Worm (Caenorhabditis elegans): ENCODE results near the gene F44B9.2.
A peak's percentile ranks its signal among the peaks of the same experiment; 100 is the strongest.

DNA sequence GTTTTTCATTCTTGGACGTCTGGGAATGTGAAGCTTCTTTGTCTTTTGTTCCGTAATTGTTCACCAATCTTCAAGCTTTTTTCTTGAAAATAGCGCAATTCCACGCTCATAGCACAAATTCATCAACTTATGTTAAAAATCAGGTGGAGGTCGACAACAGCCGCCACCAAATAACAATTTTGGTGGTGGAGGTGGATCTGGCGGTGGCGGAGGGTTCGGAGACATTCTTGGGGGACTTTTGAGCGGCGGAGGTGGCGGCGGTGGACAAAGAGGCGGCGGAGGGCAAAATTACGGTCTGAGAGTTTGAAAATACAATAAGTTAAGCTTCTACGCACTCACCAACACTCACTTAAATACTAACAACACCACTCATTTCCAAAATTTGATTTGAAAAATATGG, 40.3 kb upstream of the F44B9.2 start:
- TF ChIP-seq tbx-9 (tag; optimal IDR thresholded peaks at IDR 0.05; ENCODE audit: borderline replicate concordance) (no peak), nhr-27 (tag; optimal IDR thresholded peaks at IDR 0.05) (no peak), ztf-6 (GFP tag; IDR thresholded peaks at IDR 0.05) (0 out of 2 replicates have a peak, but pooled peaks have one; percentile 16), unc-130 (GFP tag; optimal IDR thresholded peaks at IDR 0.05) (no peak), unc-62 (GFP tag; optimal IDR thresholded peaks at IDR 0.05) (no peak), him-1 (tag; optimal IDR thresholded peaks at IDR 0.05) (no peak), nhr-80 (tag; optimal IDR thresholded peaks at IDR 0.05) (no peak), ama-1 (optimal IDR thresholded peaks at IDR 0.05) (no peak), ama-1 (GFP tag; optimal IDR thresholded peaks at IDR 0.05) (no peak), ceh-100 (GFP tag; IDR thresholded peaks at IDR 0.05) (no peak), atf-7 (tag; optimal IDR thresholded peaks at IDR 0.05) (no peak), lin-40 (tag; optimal IDR thresholded peaks at IDR 0.05) (no peak), pha-4 (tag; optimal IDR thresholded peaks at IDR 0.05) (no peak)

Measured in whole organism, young adult.